Worm (Caenorhabditis elegans): ENCODE measurements around the gene srz-16.

- TF ChIP-seq ama-1 (optimal IDR thresholded peaks at IDR 0.05) (no peak), tbx-37 (GFP tag; conservative IDR thresholded peaks at IDR 0.05) (no peak)
These were observed 22.2 kb downstream of the srz-16 start, which contains the start of gene F19B2.5 for ce11 chrV:20164059-20164892.

Measured in whole organism, early embryonic.